Worm (Caenorhabditis elegans) whole organism, young adult: ENCODE measurements around the gene nimk-1.

Experiments
- Y53G8AR.9 ChIP-seq: fragments of 200-800 bp; sonication (Bioruptor generic); conservative IDR thresholded peaks from 2 replicates; pipeline ENCODE4 v1.3.6; 2022; ENCODE audit warnings: missing genetic modification reagents, missing genetic modification characterization, missing compliant biosample characterization
- Y79H2A.3 ChIP-seq: fragments of 200-800 bp; sonication (Bioruptor generic); conservative IDR thresholded peaks from 2 replicates; pipeline ENCODE4 v1.3.6; 2022; ENCODE audit warnings: missing genetic modification reagents, missing genetic modification characterization, missing compliant biosample characterization
- dox-1 ChIP-seq: fragments of 200-800 bp; sonication (Bioruptor generic); IDR thresholded peaks from 2 replicates; pipeline ENCODE4 v1.3.6; 2022; ENCODE audit warnings: missing genetic modification reagents, missing genetic modification characterization, missing compliant biosample characterization
- nhr-80 ChIP-seq: sonication (generic microtip); optimal IDR thresholded peaks from 2 replicates; lab custom pipeline; 2016; ENCODE audit warnings: missing genetic modification characterization, missing compliant biosample characterization

The nimk-1 gene

DNA sequence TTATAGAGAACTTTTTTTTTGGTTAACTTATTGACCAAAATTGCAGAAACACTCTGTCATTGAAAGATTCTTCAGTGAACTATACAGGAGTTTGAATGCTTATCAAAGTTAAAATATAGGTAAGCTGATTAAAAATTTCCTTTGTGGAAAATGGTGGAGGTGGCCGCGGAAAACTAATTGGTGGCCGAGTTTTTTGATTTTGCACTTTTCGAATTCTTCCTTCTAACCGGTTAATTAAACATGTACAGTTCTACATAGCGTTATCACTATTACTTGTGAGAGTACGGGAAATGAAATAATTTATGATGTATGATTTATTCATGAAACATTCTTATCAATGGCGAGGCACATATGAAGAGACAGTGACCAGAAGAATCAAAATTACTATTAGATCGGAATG lies 42.2 kb downstream of the nimk-1 start, which contains the start of gene clec-8:
clec-8 (minus strand) TSS at position 308 of the 400 bp plus-strand sequence.
- TF ChIP-seq Y53G8AR.9 (GFP tag; lab: Robert Waterston, UW) (no peak), nhr-80 (peak; percentile 85), dox-1 (GFP tag; lab: Robert Waterston, UW) (0 out of 2 replicates have a peak, but pooled peaks have one; percentile 12)

ce11 chrII:12580952-12581351 lies 45.4 kb downstream of the nimk-1 start, which contains the start of gene clec-4:
TSS of gene clec-4 (minus strand) at chrII:12581113.
- no peak for TF ChIP-seq Y79H2A.3
- peak; percentile 45 for TF ChIP-seq nhr-80
- TF ChIP-seq, all 124 proteins: peak for 1
